Worm (Caenorhabditis elegans) whole organism, mixed stage, embryonic: Measurements from ENCODE around the gene C13C4.7.

Source experiments
- ceh-39 ChIP-seq: fragments of 150-350 bp; optimal IDR thresholded peaks from 2 replicates; lab custom pipeline; 2014; ENCODE audit warnings: missing biosample characterization, missing genetic modification characterization
- ces-1 ChIP-seq: fragments of 150-350 bp; optimal IDR thresholded peaks from 2 replicates; lab custom pipeline; 2014; ENCODE audit warnings: missing biosample characterization, missing genetic modification reagents, missing genetic modification characterization
- elt-1 ChIP-seq: sonication (generic microtip); optimal IDR thresholded peaks from 2 replicates; lab custom pipeline; 2017; ENCODE audit warnings: missing genetic modification characterization, mild to moderate bottlenecking, missing compliant biosample characterization, antibody characterized with exemption, moderate library complexity, borderline replicate concordance; ENCODE audit not compliant: insufficient read depth
- mab-5 ChIP-seq: fragments of 150-350 bp; optimal IDR thresholded peaks from 2 replicates; lab custom pipeline; 2014; ENCODE audit warnings: missing biosample characterization, missing genetic modification characterization
- mep-1 ChIP-seq: fragments of 150-350 bp; optimal IDR thresholded peaks from 2 replicates; lab custom pipeline; 2017; ENCODE audit warnings: missing biosample characterization, missing genetic modification reagents, missing genetic modification characterization, inconsistent platforms
- mls-2 ChIP-seq: sonication (generic microtip); optimal IDR thresholded peaks from 2 replicates; lab custom pipeline; 2016; ENCODE audit warnings: mild to moderate bottlenecking, missing genetic modification characterization, moderate library complexity, missing compliant biosample characterization
- nhr-237 ChIP-seq: fragments of 150-350 bp; optimal IDR thresholded peaks from 2 replicates; lab custom pipeline; 2014; ENCODE audit warnings: missing biosample characterization, missing genetic modification characterization
- sem-2 ChIP-seq: fragments of 200-800 bp; sonication (Bioruptor generic); optimal IDR thresholded peaks from 2 replicates; lab custom pipeline; 2018; ENCODE audit warnings: mild to moderate bottlenecking, missing genetic modification characterization, missing compliant biosample characterization
- snpc-4 ChIP-seq: fragments of 150-350 bp; optimal IDR thresholded peaks from 2 replicates; lab custom pipeline; 2014; ENCODE audit warnings: missing biosample characterization, missing genetic modification characterization
- sptf-1 ChIP-seq: sonication (generic microtip); optimal IDR thresholded peaks from 2 replicates; lab custom pipeline; 2017; ENCODE audit warnings: mild to moderate bottlenecking, missing genetic modification characterization, moderate library complexity, missing compliant biosample characterization
- unc-120 ChIP-seq: sonication (generic microtip); optimal IDR thresholded peaks from 2 replicates; lab custom pipeline; 2017; ENCODE audit warnings: missing genetic modification characterization, missing compliant biosample characterization; ENCODE audit not compliant: poor library complexity, severe bottlenecking

Gene C13C4.7

ce11 chrV:12070419-12070818 lies 49.9 kb downstream of the C13C4.7 start, which contains the start of gene kmo-1:
Gene kmo-1 (minus strand): TSS chrV:12070519.
- no peak for TF ChIP-seq nhr-237 (tag; lab: Kevin White, UChicago)
- TF ChIP-seq mab-5 (tag; lab: Kevin White, UChicago), result no peak
- TF ChIP-seq elt-1 (tag; lab: Kevin White, UChicago), result no peak
- TF ChIP-seq sptf-1 (tag; lab: Kevin White, UChicago), result no peak
- TF ChIP-seq mep-1 (tag; lab: Kevin White, UChicago), result no peak
- TF ChIP-seq sem-2 (GFP tag; lab: Kevin White, UChicago), result no peak
- TF ChIP-seq snpc-4 (tag; lab: Kevin White, UChicago), result no peak
- TF ChIP-seq ceh-39, result no peak
- no peak for TF ChIP-seq mls-2 (tag; lab: Kevin White, UChicago)
- no peak for TF ChIP-seq ces-1 (GFP tag; lab: Kevin White, UChicago)
- no peak for TF ChIP-seq unc-120 (tag; lab: Kevin White, UChicago)
